Worm (Caenorhabditis elegans) whole organism, young adult: Measurements from ENCODE around the gene fbxb-99.

Experiments
- ets-4 ChIP-seq: fragments of 200-800 bp; sonication (Bioruptor generic); optimal IDR thresholded peaks from 2 replicates; lab custom pipeline; 2018; ENCODE audit warnings: mild to moderate bottlenecking, missing genetic modification characterization, missing compliant biosample characterization
- hsf-1 ChIP-seq: fragments of 200-800 bp; sonication (Bioruptor generic); IDR thresholded peaks from 2 replicates; pipeline ENCODE4 v1.3.6; 2022; ENCODE audit warnings: missing genetic modification reagents, missing genetic modification characterization, missing compliant biosample characterization
- ztf-28 ChIP-seq: fragments of 200-800 bp; sonication (Bioruptor generic); IDR thresholded peaks from 2 replicates; pipeline ENCODE4 v1.3.6; 2022; ENCODE audit warnings: missing genetic modification reagents, missing genetic modification characterization, missing compliant biosample characterization

DNA sequence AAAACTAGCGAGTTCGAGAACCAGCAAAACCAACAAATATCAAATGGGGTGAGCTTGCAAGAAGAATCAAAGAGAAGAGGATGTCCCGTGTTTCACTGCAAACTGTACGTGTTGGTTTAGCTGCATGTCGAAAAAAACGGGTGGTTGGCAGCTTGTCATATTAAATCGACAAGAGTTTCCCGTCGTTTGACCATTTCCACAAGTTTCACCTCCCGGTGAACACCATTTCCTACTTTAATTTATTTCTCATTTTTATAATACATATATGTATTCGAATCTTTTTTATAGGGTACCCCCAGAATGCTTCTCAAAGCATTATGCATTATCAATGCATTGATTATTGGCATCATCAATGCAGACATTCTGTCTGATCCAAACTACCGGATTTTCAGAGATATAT is 2.1 kb upstream of the fbxb-99 start, which contains the start of gene Y8A9A.2:
- TF ChIP-seq ztf-28 (no peak), ets-4 (no peak), hsf-1 (no peak)
